Fruit fly (Drosophila melanogaster) whole organism, embryonic: Measurements from ENCODE around the gene Sec5.
A peak's percentile ranks its signal among the peaks of the same experiment; 100 is the strongest.

Source experiments
- Adf1 ChIP-seq: fragments of 200-800 bp; sonication (Bioruptor generic); IDR thresholded peaks from 2 replicates; pipeline ENCODE4 v1.3.6; 2022; ENCODE audit warnings: missing biosample characterization, missing genetic modification characterization
- B-H1 ChIP-seq: fragments of 200-800 bp; sonication (Bioruptor generic); IDR thresholded peaks from 3 replicates; pipeline ENCODE4 v1.3.6; 2022; ENCODE audit warnings: missing biosample characterization, missing genetic modification characterization
- CG10209 ChIP-seq: fragments of 200-800 bp; sonication (Bioruptor generic); optimal IDR thresholded peaks from 3 replicates; lab custom pipeline; 2017; ENCODE audit warnings: missing biosample characterization, mild to moderate bottlenecking, missing genetic modification characterization, missing genetic modification reagents
- CG10462 ChIP-seq: fragments of 200-800 bp; sonication (Bioruptor generic); optimal IDR thresholded peaks from 2 replicates; lab custom pipeline; 2016; ENCODE audit warnings: missing biosample characterization, missing genetic modification characterization
- CG11398 ChIP-seq: fragments of 200-800 bp; sonication (Bioruptor generic); optimal IDR thresholded peaks from 2 replicates; lab custom pipeline; 2016; ENCODE audit warnings: missing biosample characterization, missing genetic modification characterization
- CG1233 ChIP-seq: fragments of 200-800 bp; sonication (Bioruptor generic); optimal IDR thresholded peaks from 4 replicates; lab custom pipeline; 2018; ENCODE audit warnings: missing biosample characterization, mild to moderate bottlenecking, missing genetic modification characterization
- CG14667 ChIP-seq: fragments of 200-800 bp; sonication (Bioruptor generic); IDR thresholded peaks from 2 replicates; pipeline ENCODE4 v1.3.6; 2022; ENCODE audit warnings: missing biosample characterization, missing genetic modification characterization
- CG17802 ChIP-seq: fragments of 200-800 bp; sonication (Bioruptor generic); optimal IDR thresholded peaks from 2 replicates; lab custom pipeline; 2018; ENCODE audit warnings: missing biosample characterization, mild to moderate bottlenecking, missing genetic modification characterization, moderate library complexity
- CG32532 ChIP-seq: fragments of 200-800 bp; sonication (Bioruptor generic); IDR thresholded peaks from 2 replicates; pipeline ENCODE4 v1.3.6; 2022; ENCODE audit warnings: missing biosample characterization, missing genetic modification characterization
- CG4328 ChIP-seq: fragments of 200-800 bp; sonication (Bioruptor generic); optimal IDR thresholded peaks from 3 replicates; lab custom pipeline; 2017; ENCODE audit warnings: missing biosample characterization, missing genetic modification reagents, missing genetic modification characterization
- CG43689 ChIP-seq: fragments of 200-800 bp; sonication (Bioruptor generic); IDR thresholded peaks from 2 replicates; pipeline ENCODE4 v1.3.6; 2022; ENCODE audit warnings: missing biosample characterization, missing genetic modification characterization
- CG4404 ChIP-seq: fragments of 200-800 bp; sonication (Bioruptor generic); IDR thresholded peaks from 2 replicates; pipeline ENCODE4 v1.3.6; 2022; ENCODE audit warnings: missing biosample characterization, missing genetic modification characterization
- CG6791 ChIP-seq: fragments of 200-800 bp; sonication (Bioruptor generic); IDR thresholded peaks from 3 replicates; pipeline ENCODE4 v1.3.6; 2022; ENCODE audit warnings: missing biosample characterization, missing genetic modification characterization; ENCODE audit not compliant: partially characterized antibody
- CG6854 ChIP-seq: fragments of 200-800 bp; sonication (Bioruptor generic); optimal IDR thresholded peaks from 3 replicates; lab custom pipeline; 2017; ENCODE audit warnings: missing biosample characterization, mild to moderate bottlenecking, missing genetic modification characterization
- CG8924 ChIP-seq: fragments of 200-800 bp; optimal IDR thresholded peaks from 3 replicates; lab custom pipeline; 2019; ENCODE audit warnings: missing biosample characterization, mild to moderate bottlenecking, missing genetic modification characterization, moderate library complexity
- CG9609 ChIP-seq: fragments of 200-800 bp; sonication (Bioruptor generic); optimal IDR thresholded peaks from 3 replicates; lab custom pipeline; 2016; ENCODE audit warnings: missing biosample characterization, missing genetic modification characterization
- CoRest ChIP-seq: fragments of 200-800 bp; sonication (Bioruptor generic); optimal IDR thresholded peaks from 3 replicates; lab custom pipeline; 2018; ENCODE audit warnings: missing biosample characterization, mild to moderate bottlenecking, missing genetic modification characterization, moderate library complexity
- Dp ChIP-seq: fragments of 200-800 bp; sonication (Bioruptor generic); optimal IDR thresholded peaks from 2 replicates; lab custom pipeline; 2018; ENCODE audit warnings: missing biosample characterization, mild to moderate bottlenecking, missing genetic modification characterization, moderate library complexity
- MESR4 ChIP-seq: fragments of 200-800 bp; sonication (Bioruptor generic); optimal IDR thresholded peaks from 2 replicates; lab custom pipeline; 2018; ENCODE audit warnings: missing biosample characterization, mild to moderate bottlenecking, missing genetic modification characterization, moderate library complexity
- Mrtf ChIP-seq: fragments of 200-800 bp; sonication (Bioruptor generic); IDR thresholded peaks from 3 replicates; pipeline ENCODE4 v1.3.6; 2022; ENCODE audit warnings: missing biosample characterization, missing genetic modification characterization
- Neu2 ChIP-seq: fragments of 200-800 bp; sonication (Bioruptor generic); optimal IDR thresholded peaks from 3 replicates; lab custom pipeline; 2016; ENCODE audit warnings: missing biosample characterization, missing genetic modification characterization, borderline replicate concordance
- Nf-YB ChIP-seq: fragments of 200-800 bp; sonication (Bioruptor generic); optimal IDR thresholded peaks from 3 replicates; lab custom pipeline; 2019; ENCODE audit warnings: missing biosample characterization, mild to moderate bottlenecking, missing genetic modification characterization, moderate library complexity
- Opbp ChIP-seq: fragments of 200-800 bp; sonication (Bioruptor generic); IDR thresholded peaks from 3 replicates; pipeline ENCODE4 v1.3.6; 2022; ENCODE audit warnings: missing biosample characterization, missing genetic modification characterization; ENCODE audit not compliant: partially characterized antibody
- Side ChIP-seq: fragments of 200-800 bp; sonication (Bioruptor generic); optimal IDR thresholded peaks from 2 replicates; lab custom pipeline; 2016; ENCODE audit warnings: missing biosample characterization, missing genetic modification characterization
- Trl ChIP-seq, 3 experiments: fragments of >200 bp in 2 of 3; fragments of 200-800 bp in 1 of 3; sonication (Bioruptor generic) in 1 of 3; optimal IDR thresholded peaks; 2 replicates in 1 of 3; 3 replicates in 2 of 3; lab custom pipeline; 2016 to 2017; ENCODE audit warnings: missing biosample characterization in 1 of 3, missing genetic modification characterization in 1 of 3
- abd-A ChIP-seq: fragments of 200-800 bp; sonication (Bioruptor generic); optimal IDR thresholded peaks from 3 replicates; lab custom pipeline; 2019; ENCODE audit warnings: missing biosample characterization, mild to moderate bottlenecking, missing genetic modification characterization, moderate library complexity
- bowl ChIP-seq: fragments of 200-800 bp; sonication (Bioruptor generic); IDR thresholded peaks from 2 replicates; pipeline ENCODE4 v1.3.6; 2022; ENCODE audit warnings: missing biosample characterization, missing genetic modification characterization
- chinmo ChIP-seq: fragments of 200-800 bp; sonication (Bioruptor generic); IDR thresholded peaks from 4 replicates; pipeline ENCODE4 v1.3.6; 2022; ENCODE audit warnings: missing biosample characterization, missing genetic modification characterization; ENCODE audit not compliant: partially characterized antibody
- da ChIP-seq: fragments of 200-800 bp; sonication (Bioruptor generic); optimal IDR thresholded peaks from 2 replicates; lab custom pipeline; 2016; ENCODE audit warnings: missing biosample characterization, missing genetic modification characterization
- dmrt99B ChIP-seq: fragments of 200-800 bp; sonication (Bioruptor generic); optimal IDR thresholded peaks from 2 replicates; lab custom pipeline; 2018; ENCODE audit warnings: missing biosample characterization, mild to moderate bottlenecking, missing genetic modification characterization, moderate library complexity
- en ChIP-seq: fragments of 200-800 bp; sonication (Bioruptor generic); optimal IDR thresholded peaks from 2 replicates; lab custom pipeline; 2016; ENCODE audit warnings: missing biosample characterization, missing genetic modification characterization
- fd102C ChIP-seq: fragments of 200-800 bp; sonication (Bioruptor generic); optimal IDR thresholded peaks from 2 replicates; lab custom pipeline; 2018; ENCODE audit warnings: missing biosample characterization, mild to moderate bottlenecking, missing genetic modification characterization, moderate library complexity
- fd96Cb ChIP-seq: fragments of 200-800 bp; sonication (Bioruptor generic); optimal IDR thresholded peaks from 2 replicates; lab custom pipeline; 2018; ENCODE audit warnings: missing biosample characterization, mild to moderate bottlenecking, missing genetic modification characterization, moderate library complexity
- gfzf ChIP-seq: fragments of 200-800 bp; sonication (Bioruptor generic); optimal IDR thresholded peaks from 2 replicates; lab custom pipeline; 2016; ENCODE audit warnings: missing biosample characterization, mild to moderate bottlenecking, missing genetic modification characterization, moderate library complexity
- gsb ChIP-seq: fragments of 200-800 bp; sonication (Bioruptor generic); IDR thresholded peaks from 2 replicates; pipeline ENCODE4 v1.3.6; 2022; ENCODE audit warnings: missing biosample characterization, missing genetic modification characterization
- hbn ChIP-seq: fragments of 200-800 bp; sonication (Bioruptor generic); IDR thresholded peaks from 2 replicates; pipeline ENCODE4 v1.3.6; 2022; ENCODE audit warnings: missing biosample characterization, missing genetic modification characterization; ENCODE audit not compliant: partially characterized antibody
- insv ChIP-seq, 2 experiments: fragments of 200-800 bp; sonication (Bioruptor generic); optimal IDR thresholded peaks; 3 replicates each; lab custom pipeline; 2016 to 2018; ENCODE audit warnings: missing biosample characterization in 2 of 2, missing genetic modification characterization in 2 of 2
- jing ChIP-seq: fragments of 200-800 bp; sonication (Bioruptor generic); optimal IDR thresholded peaks from 2 replicates; lab custom pipeline; 2018; ENCODE audit warnings: missing biosample characterization, mild to moderate bottlenecking, missing genetic modification characterization
- jumu ChIP-seq: fragments of 200-800 bp; sonication (Bioruptor generic); optimal IDR thresholded peaks from 3 replicates; lab custom pipeline; 2016; ENCODE audit warnings: missing biosample characterization, missing genetic modification characterization
- lov ChIP-seq, 2 experiments: fragments of 200-800 bp in 1 of 2; fragments of >200 bp in 1 of 2; sonication (Bioruptor generic) in 1 of 2; IDR thresholded peaks in 1 of 2; optimal IDR thresholded peaks in 1 of 2; 2 replicates in 1 of 2; 3 replicates in 1 of 2; pipeline versions ENCODE4 v1.3.6 to Lab custom; 2017 to 2022; ENCODE audit warnings: missing biosample characterization in 1 of 2, missing genetic modification characterization in 1 of 2
- pho ChIP-seq: fragments of 200-800 bp; sonication (Bioruptor generic); optimal IDR thresholded peaks from 2 replicates; lab custom pipeline; 2016; ENCODE audit warnings: missing biosample characterization, missing genetic modification characterization
- phol ChIP-seq: fragments of 200-800 bp; sonication (Bioruptor generic); optimal IDR thresholded peaks from 3 replicates; lab custom pipeline; 2018; ENCODE audit warnings: missing biosample characterization, mild to moderate bottlenecking, missing genetic modification characterization, moderate library complexity
- pros ChIP-seq: fragments of 200-800 bp; sonication (Bioruptor generic); optimal IDR thresholded peaks from 3 replicates; lab custom pipeline; 2019; ENCODE audit warnings: missing biosample characterization, mild to moderate bottlenecking, missing genetic modification characterization, moderate library complexity
- pum ChIP-seq: fragments of 200-800 bp; sonication (Bioruptor generic); optimal IDR thresholded peaks from 2 replicates; lab custom pipeline; 2016; ENCODE audit warnings: missing biosample characterization, missing genetic modification characterization
- sens-2 ChIP-seq: fragments of 200-800 bp; sonication (Bioruptor generic); IDR thresholded peaks from 2 replicates; pipeline ENCODE4 v1.3.6; 2022; ENCODE audit warnings: missing biosample characterization, missing genetic modification characterization
- sqz ChIP-seq: fragments of 200-800 bp; sonication (Bioruptor generic); optimal IDR thresholded peaks from 3 replicates; lab custom pipeline; 2018; ENCODE audit warnings: missing biosample characterization, mild to moderate bottlenecking, missing genetic modification characterization
- trem ChIP-seq: fragments of 200-800 bp; optimal IDR thresholded peaks from 3 replicates; lab custom pipeline; 2019; ENCODE audit warnings: missing biosample characterization, mild to moderate bottlenecking, missing genetic modification characterization, moderate library complexity
- wdn ChIP-seq: fragments of 200-800 bp; sonication (Bioruptor generic); IDR thresholded peaks from 2 replicates; pipeline ENCODE4 v1.3.6; 2022; ENCODE audit warnings: missing biosample characterization, missing genetic modification characterization
- zen2 ChIP-seq: fragments of 200-800 bp; sonication (Bioruptor generic); IDR thresholded peaks from 3 replicates; pipeline ENCODE4 v1.3.6; 2022; ENCODE audit warnings: missing biosample characterization, missing genetic modification characterization; ENCODE audit not compliant: partially characterized antibody

The Sec5 gene

dm6 chr2L:3440322-3440721, 16.8 kb upstream of the Sec5 start (continued):
- TF ChIP-seq CG8924 (tag; lab: Kevin White, UChicago) (peak; percentile 55), pros (no peak), Opbp (GFP tag; lab: Robert Waterston, UW) (no peak), hbn (GFP tag; lab: Robert Waterston, UW) (no peak), Side (GFP tag; lab: Kevin White, UChicago) (peak; percentile 36), jing (GFP tag; lab: Kevin White, UChicago) (peak; percentile 29), sens-2 (GFP tag; lab: Robert Waterston, UW) (peak; percentile 43; the same call in 1 of the 2 replicates), Mrtf (peak; percentile 80), gfzf (no peak), fd102C (GFP tag; lab: Kevin White, UChicago) (no peak), wdn (GFP tag; lab: Robert Waterston, UW) (peak; percentile 24; the same call in 1 of the 2 replicates), dmrt99B (tag; lab: Kevin White, UChicago) (peak; percentile 85), B-H1 (GFP tag; lab: Robert Waterston, UW) (peak; percentile 81), gsb (GFP tag; lab: Robert Waterston, UW) (peak; percentile 34; the same call in 1 of the 2 replicates), en (GFP tag; lab: Kevin White, UChicago) (peak; percentile 50), da (GFP tag; lab: Kevin White, UChicago) (no peak), lov (optimal IDR thresholded peaks at IDR 0.05; lab: Kevin White, UChicago) (no peak), lov (GFP tag; IDR thresholded peaks at IDR 0.05; lab: Robert Waterston, UW) (0 out of 3 replicates have a peak, but pooled peaks have one; percentile 76), CG1233 (peak; percentile 44), abd-A (tag; lab: Kevin White, UChicago) (no peak), CG9609 (GFP tag; lab: Kevin White, UChicago) (peak; percentile 69), CG4328 (GFP tag; lab: Kevin White, UChicago) (no peak), Adf1 (GFP tag; lab: Robert Waterston, UW) (no peak), pum (GFP tag; lab: Kevin White, UChicago) (peak; percentile 36), CG10209 (peak; percentile 72), Dp (GFP tag; lab: Kevin White, UChicago) (no peak), CG4404 (GFP tag; lab: Robert Waterston, UW) (peak; percentile 33; the same call in 1 of the 2 replicates), CG6854 (no peak), CG17802 (tag; lab: Kevin White, UChicago) (peak; percentile 33), CG43689 (peak; percentile 34; the same call in 1 of the 2 replicates), CG6791 (no peak), CG14667 (GFP tag; lab: Robert Waterston, UW) (no peak), fd96Cb (tag; lab: Kevin White, UChicago) (peak; percentile 70), sqz (GFP tag; lab: Kevin White, UChicago) (no peak), CoRest (tag; lab: Kevin White, UChicago) (peak; percentile 31), insv (GFP tag; optimal IDR thresholded peaks at IDR 0.05; lab: Kevin White, UChicago) (no peak), CG10462 (GFP tag; lab: Kevin White, UChicago) (no peak), CG32532 (peak; percentile 71), trem (tag; lab: Kevin White, UChicago) (peak; percentile 29), phol (peak; percentile 77), zen2 (GFP tag; lab: Robert Waterston, UW) (no peak), Nf-YB (GFP tag; lab: Kevin White, UChicago) (no peak), CG11398 (GFP tag; lab: Kevin White, UChicago) (no peak), chinmo (GFP tag; lab: Robert Waterston, UW) (0 out of 4 replicates have a peak, but pooled peaks have one; percentile 30), bowl (GFP tag; lab: Robert Waterston, UW) (no peak), pho (GFP tag; lab: Kevin White, UChicago) (no peak), Trl (optimal IDR thresholded peaks at IDR 0.05; lab: Kevin White, UChicago) (no peak), Trl (GFP tag; optimal IDR thresholded peaks at IDR 0.05; lab: Kevin White, UChicago) (no peak), jumu (GFP tag; lab: Kevin White, UChicago) (peak; percentile 52), MESR4 (GFP tag; lab: Kevin White, UChicago) (no peak), Neu2 (no peak)
